Fruit fly (Drosophila melanogaster): Measurements from ENCODE around the gene ctp.
A peak's percentile ranks its signal among the peaks of the same experiment; 100 is the strongest.

ctp gene

dm6 chrX:4687778-4688399 lies at the start of gene ctp:
TSS of gene ctp (plus strand) at chrX:4687800.
- TF ChIP-seq CG17801 (GFP tag; optimal IDR thresholded peaks at IDR 0.05; ENCODE audit: partially characterized antibody), result peak; percentile 81

dm6 chrX:4643887-4644286 lies 43.7 kb upstream of the ctp start, which contains the start of gene CG3081:
TSS of gene CG3081 (minus strand) at chrX:4643987.
- no peak for TF ChIP-seq CG17801 (GFP tag; optimal IDR thresholded peaks at IDR 0.05; ENCODE audit: partially characterized antibody)

dm6 chrX:4644768-4645167 lies 42.8 kb upstream of the ctp start, which contains the start of gene CG3062:
TSS of gene CG3062 (minus strand) at chrX:4644868.
- no peak for TF ChIP-seq CG17801 (GFP tag; optimal IDR thresholded peaks at IDR 0.05; ENCODE audit: partially characterized antibody)

- peak; percentile 3 for TF ChIP-seq CG17801 (GFP tag; optimal IDR thresholded peaks at IDR 0.05; ENCODE audit: partially characterized antibody)
These were observed 40.1 kb upstream of the ctp start, which contains the start of the genes HLH4C and mRpL30 for dm6 chrX:4647316-4648046. TSS of gene HLH4C (minus strand) at chrX:4647414. TSS of gene mRpL30 (plus strand) at chrX:4647871.

- TF ChIP-seq CG17801 (GFP tag; optimal IDR thresholded peaks at IDR 0.05; ENCODE audit: partially characterized antibody), result peak; percentile 61
These were observed 37.8 kb upstream of the ctp start, which contains the start of the genes Cbp80 and Torsin for dm6 chrX:4649751-4650150. TSS of gene Cbp80 (plus strand) at chrX:4650015. TSS of gene Torsin (minus strand) at chrX:4650032.

- no peak for TF ChIP-seq CG17801 (GFP tag; optimal IDR thresholded peaks at IDR 0.05; ENCODE audit: partially characterized antibody)
These were observed 33.2 kb upstream of the ctp start, which contains the start of gene CG15473 for dm6 chrX:4654397-4654796. TSS of gene CG15473 (minus strand) at chrX:4654497.

- TF ChIP-seq CG17801 (GFP tag; optimal IDR thresholded peaks at IDR 0.05; ENCODE audit: partially characterized antibody), result peak; percentile 59
These were observed 29.7 kb upstream of the ctp start for dm6 chrX:4657896-4658295.

dm6 chrX:4660642-4661252 lies 26.9 kb upstream of the ctp start:
- peak; percentile 15 for TF ChIP-seq CG17801 (GFP tag; optimal IDR thresholded peaks at IDR 0.05; ENCODE audit: partially characterized antibody)

- TF ChIP-seq CG17801 (GFP tag; optimal IDR thresholded peaks at IDR 0.05; ENCODE audit: partially characterized antibody), result no peak
These were observed 23.5 kb upstream of the ctp start for dm6 chrX:4664107-4664506.

dm6 chrX:4666650-4667360 lies 20.8 kb upstream of the ctp start, which contains the start of gene CG3009:
TSS of gene CG3009 (minus strand) at chrX:4666700.
- peak; percentile 91 for TF ChIP-seq CG17801 (GFP tag; optimal IDR thresholded peaks at IDR 0.05; ENCODE audit: partially characterized antibody)

- TF ChIP-seq CG17801 (GFP tag; optimal IDR thresholded peaks at IDR 0.05; ENCODE audit: partially characterized antibody), result no peak
These were observed 18.2 kb upstream of the ctp start for dm6 chrX:4669438-4669837.

- TF ChIP-seq CG17801 (GFP tag; optimal IDR thresholded peaks at IDR 0.05; ENCODE audit: partially characterized antibody), result no peak
These were observed 16.4 kb upstream of the ctp start for dm6 chrX:4671194-4671626.

- TF ChIP-seq CG17801 (GFP tag; optimal IDR thresholded peaks at IDR 0.05; ENCODE audit: partially characterized antibody), result peak; percentile 5
These were observed 12.5 kb upstream of the ctp start for dm6 chrX:4675054-4675453.

- TF ChIP-seq CG17801 (GFP tag; optimal IDR thresholded peaks at IDR 0.05; ENCODE audit: partially characterized antibody), result no peak
These were observed 10.2 kb upstream of the ctp start for dm6 chrX:4677427-4677826.

Data from ovary, adult (tissue).